Fruit fly (Drosophila melanogaster) whole organism, embryonic: ENCODE data around the gene CG7231.

Experiments
- Abd-B ChIP-seq: fragments of 200-800 bp; sonication (Bioruptor generic); optimal IDR thresholded peaks from 2 replicates; lab custom pipeline; 2018; ENCODE audit warnings: missing biosample characterization, mild to moderate bottlenecking, missing genetic modification characterization, moderate library complexity
- Adf1 ChIP-seq: fragments of 200-800 bp; sonication (Bioruptor generic); IDR thresholded peaks from 2 replicates; pipeline ENCODE4 v1.3.6; 2022; ENCODE audit warnings: missing biosample characterization, missing genetic modification characterization
- Antp ChIP-seq: fragments of 200-800 bp; sonication (Bioruptor generic); optimal IDR thresholded peaks from 3 replicates; lab custom pipeline; 2016; ENCODE audit warnings: missing biosample characterization, missing genetic modification characterization
- Asciz ChIP-seq: fragments of 200-800 bp; sonication (Bioruptor generic); optimal IDR thresholded peaks from 2 replicates; lab custom pipeline; 2017; ENCODE audit warnings: missing biosample characterization, mild to moderate bottlenecking, missing genetic modification characterization, missing genetic modification reagents
- Awh ChIP-seq: fragments of 200-800 bp; sonication (Bioruptor generic); IDR thresholded peaks from 2 replicates; pipeline ENCODE4, ENCODE4 v1.3.6; 2022; ENCODE audit warnings: missing biosample characterization, missing genetic modification characterization
- CG10209 ChIP-seq: fragments of 200-800 bp; sonication (Bioruptor generic); optimal IDR thresholded peaks from 3 replicates; lab custom pipeline; 2017; ENCODE audit warnings: missing biosample characterization, mild to moderate bottlenecking, missing genetic modification characterization, missing genetic modification reagents
- CG12299 ChIP-seq: fragments of 200-800 bp; sonication (Bioruptor generic); optimal IDR thresholded peaks from 2 replicates; lab custom pipeline; 2018; ENCODE audit warnings: missing biosample characterization, mild to moderate bottlenecking, missing genetic modification characterization
- CG12769 ChIP-seq: fragments of 200-800 bp; sonication (Bioruptor generic); optimal IDR thresholded peaks from 2 replicates; lab custom pipeline; 2019; ENCODE audit warnings: missing biosample characterization, mild to moderate bottlenecking, missing genetic modification characterization, moderate library complexity
- CG13624 ChIP-seq: fragments of 200-800 bp; sonication (Bioruptor generic); optimal IDR thresholded peaks from 2 replicates; lab custom pipeline; 2016; ENCODE audit warnings: missing biosample characterization, missing genetic modification characterization
- CG14441 ChIP-seq: fragments of 200-800 bp; sonication (Bioruptor generic); IDR thresholded peaks from 2 replicates; pipeline ENCODE4 v1.3.6; 2022; ENCODE audit warnings: missing biosample characterization, missing genetic modification characterization
- CG14667 ChIP-seq: fragments of 200-800 bp; sonication (Bioruptor generic); IDR thresholded peaks from 2 replicates; pipeline ENCODE4 v1.3.6; 2022; ENCODE audit warnings: missing biosample characterization, missing genetic modification characterization
- CG16779 ChIP-seq: fragments of 200-800 bp; sonication (Bioruptor generic); IDR thresholded peaks from 2 replicates; pipeline ENCODE4 v1.3.6; 2022; ENCODE audit warnings: missing biosample characterization, missing genetic modification characterization
- CG17829 ChIP-seq: fragments of 200-800 bp; optimal IDR thresholded peaks from 2 replicates; lab custom pipeline; 2019; ENCODE audit warnings: missing biosample characterization, mild to moderate bottlenecking, missing genetic modification characterization, moderate library complexity
- CG18599 ChIP-seq: fragments of 200-800 bp; sonication (Bioruptor generic); optimal IDR thresholded peaks from 3 replicates; lab custom pipeline; 2017; ENCODE audit warnings: missing biosample characterization, missing genetic modification characterization, mild to moderate bottlenecking, moderate library complexity, missing genetic modification reagents
- CG2678 ChIP-seq: fragments of 200-800 bp; sonication (Bioruptor generic); optimal IDR thresholded peaks from 3 replicates; lab custom pipeline; 2019; ENCODE audit warnings: missing biosample characterization, mild to moderate bottlenecking, missing genetic modification characterization, moderate library complexity
- CG2889 ChIP-seq: fragments of 200-800 bp; sonication (Bioruptor generic); IDR thresholded peaks from 3 replicates; pipeline ENCODE4 v1.3.6; 2022; ENCODE audit warnings: missing biosample characterization, missing genetic modification characterization
- CG34376 ChIP-seq: fragments of 200-800 bp; sonication (Bioruptor generic); optimal IDR thresholded peaks from 2 replicates; lab custom pipeline; 2018; ENCODE audit warnings: missing biosample characterization, mild to moderate bottlenecking, missing genetic modification characterization
- CG4854 ChIP-seq: fragments of 200-800 bp; sonication (Bioruptor generic); optimal IDR thresholded peaks from 2 replicates; lab custom pipeline; 2016; ENCODE audit warnings: missing biosample characterization, missing genetic modification characterization, inconsistent platforms
- CG6272 ChIP-seq: fragments of 200-800 bp; sonication (Bioruptor generic); IDR thresholded peaks from 2 replicates; pipeline ENCODE4 v1.3.6; 2022; ENCODE audit warnings: missing biosample characterization, missing genetic modification characterization
- CG8388 ChIP-seq: fragments of 200-800 bp; sonication (Bioruptor generic); optimal IDR thresholded peaks from 2 replicates; lab custom pipeline; 2019; ENCODE audit warnings: missing biosample characterization, mild to moderate bottlenecking, missing genetic modification characterization, moderate library complexity
- CG8478 ChIP-seq: fragments of >200 bp; optimal IDR thresholded peaks from 2 replicates; lab custom pipeline; 2018
- CG8944 ChIP-seq: fragments of 200-800 bp; sonication (Bioruptor generic); optimal IDR thresholded peaks from 3 replicates; lab custom pipeline; 2016; ENCODE audit warnings: missing biosample characterization, missing genetic modification characterization
- CG9817 ChIP-seq: fragments of 200-800 bp; sonication (Bioruptor generic); optimal IDR thresholded peaks from 2 replicates; lab custom pipeline; 2018; ENCODE audit warnings: missing biosample characterization, mild to moderate bottlenecking, missing genetic modification characterization, moderate library complexity
- CrebB ChIP-seq: fragments of 200-800 bp; sonication (Bioruptor generic); optimal IDR thresholded peaks from 3 replicates; lab custom pipeline; 2018; ENCODE audit warnings: missing biosample characterization, mild to moderate bottlenecking, missing genetic modification characterization
- Doc3 ChIP-seq: fragments of 200-800 bp; sonication (Bioruptor generic); IDR thresholded peaks from 3 replicates; pipeline ENCODE4 v1.3.6; 2022; ENCODE audit warnings: missing biosample characterization, missing genetic modification characterization; ENCODE audit not compliant: partially characterized antibody
- Fer2 ChIP-seq: fragments of 200-800 bp; sonication (Bioruptor generic); optimal IDR thresholded peaks from 2 replicates; lab custom pipeline; 2018; ENCODE audit warnings: missing biosample characterization, mild to moderate bottlenecking, missing genetic modification characterization, moderate library complexity
- HmgD ChIP-seq: fragments of 200-800 bp; sonication (Bioruptor generic); optimal IDR thresholded peaks from 3 replicates; lab custom pipeline; 2016; ENCODE audit warnings: missing biosample characterization, missing genetic modification characterization
- Hsf ChIP-seq: fragments of 200-800 bp; sonication (Bioruptor generic); optimal IDR thresholded peaks from 3 replicates; lab custom pipeline; 2016; ENCODE audit warnings: missing biosample characterization, missing genetic modification characterization
- MBD-R2 ChIP-seq: fragments of 200-800 bp; sonication (Bioruptor generic); IDR thresholded peaks from 2 replicates; pipeline ENCODE4 v1.3.6; 2022; ENCODE audit warnings: missing biosample characterization, missing genetic modification characterization
- Mes4 ChIP-seq: fragments of 200-800 bp; sonication (Bioruptor generic); optimal IDR thresholded peaks from 2 replicates; lab custom pipeline; 2016; ENCODE audit warnings: missing biosample characterization, missing genetic modification characterization
- Sry-δ ChIP-seq: fragments of 200-800 bp; sonication (Bioruptor generic); optimal IDR thresholded peaks from 2 replicates; lab custom pipeline; 2016; ENCODE audit warnings: missing biosample characterization, missing genetic modification characterization
- abd-A ChIP-seq: fragments of 200-800 bp; sonication (Bioruptor generic); optimal IDR thresholded peaks from 3 replicates; lab custom pipeline; 2019; ENCODE audit warnings: missing biosample characterization, mild to moderate bottlenecking, missing genetic modification characterization, moderate library complexity
- br ChIP-seq: fragments of >200 bp; optimal IDR thresholded peaks from 2 replicates; lab custom pipeline; 2017
- bsh ChIP-seq, 2 experiments: fragments of 200-800 bp; sonication (Bioruptor generic); optimal IDR thresholded peaks; 2 replicates each; lab custom pipeline; 2017 to 2018; ENCODE audit warnings: mild to moderate bottlenecking in 2 of 2, missing biosample characterization in 2 of 2, missing genetic modification characterization in 2 of 2, moderate library complexity in 1 of 2
- gsb-n ChIP-seq: fragments of 200-800 bp; sonication (Bioruptor generic); optimal IDR thresholded peaks from 3 replicates; lab custom pipeline; 2018; ENCODE audit warnings: missing biosample characterization, mild to moderate bottlenecking, missing genetic modification characterization
- lilli ChIP-seq: fragments of 200-800 bp; sonication (Bioruptor generic); optimal IDR thresholded peaks from 3 replicates; lab custom pipeline; 2016; ENCODE audit warnings: missing biosample characterization, missing genetic modification characterization
- maf-S ChIP-seq: fragments of 200-800 bp; sonication (Bioruptor generic); optimal IDR thresholded peaks from 2 replicates; lab custom pipeline; 2016; ENCODE audit warnings: missing biosample characterization, missing genetic modification characterization
- mirr ChIP-seq: fragments of 200-800 bp; sonication (Bioruptor generic); optimal IDR thresholded peaks from 3 replicates; lab custom pipeline; 2018; ENCODE audit warnings: missing biosample characterization, mild to moderate bottlenecking, missing genetic modification characterization
- nerfin-2 ChIP-seq: fragments of 200-800 bp; sonication (Bioruptor generic); IDR thresholded peaks from 2 replicates; pipeline ENCODE4 v1.3.6; 2022; ENCODE audit warnings: missing biosample characterization, missing genetic modification characterization; ENCODE audit not compliant: partially characterized antibody
- pho ChIP-seq: fragments of 200-800 bp; sonication (Bioruptor generic); optimal IDR thresholded peaks from 2 replicates; lab custom pipeline; 2016; ENCODE audit warnings: missing biosample characterization, missing genetic modification characterization
- pum ChIP-seq: fragments of 200-800 bp; sonication (Bioruptor generic); optimal IDR thresholded peaks from 2 replicates; lab custom pipeline; 2016; ENCODE audit warnings: missing biosample characterization, missing genetic modification characterization
- schlank ChIP-seq: fragments of 200-800 bp; sonication (Bioruptor generic); optimal IDR thresholded peaks from 2 replicates; lab custom pipeline; 2018; ENCODE audit warnings: missing biosample characterization, mild to moderate bottlenecking, missing genetic modification characterization
- tx ChIP-seq: fragments of 200-800 bp; sonication (Bioruptor generic); optimal IDR thresholded peaks from 2 replicates; lab custom pipeline; 2016; ENCODE audit warnings: missing biosample characterization, missing genetic modification characterization
- zfh2 ChIP-seq: fragments of 200-800 bp; sonication (Bioruptor generic); optimal IDR thresholded peaks from 2 replicates; lab custom pipeline; 2016; ENCODE audit warnings: missing biosample characterization, missing genetic modification characterization

The CG7231 gene

DNA sequence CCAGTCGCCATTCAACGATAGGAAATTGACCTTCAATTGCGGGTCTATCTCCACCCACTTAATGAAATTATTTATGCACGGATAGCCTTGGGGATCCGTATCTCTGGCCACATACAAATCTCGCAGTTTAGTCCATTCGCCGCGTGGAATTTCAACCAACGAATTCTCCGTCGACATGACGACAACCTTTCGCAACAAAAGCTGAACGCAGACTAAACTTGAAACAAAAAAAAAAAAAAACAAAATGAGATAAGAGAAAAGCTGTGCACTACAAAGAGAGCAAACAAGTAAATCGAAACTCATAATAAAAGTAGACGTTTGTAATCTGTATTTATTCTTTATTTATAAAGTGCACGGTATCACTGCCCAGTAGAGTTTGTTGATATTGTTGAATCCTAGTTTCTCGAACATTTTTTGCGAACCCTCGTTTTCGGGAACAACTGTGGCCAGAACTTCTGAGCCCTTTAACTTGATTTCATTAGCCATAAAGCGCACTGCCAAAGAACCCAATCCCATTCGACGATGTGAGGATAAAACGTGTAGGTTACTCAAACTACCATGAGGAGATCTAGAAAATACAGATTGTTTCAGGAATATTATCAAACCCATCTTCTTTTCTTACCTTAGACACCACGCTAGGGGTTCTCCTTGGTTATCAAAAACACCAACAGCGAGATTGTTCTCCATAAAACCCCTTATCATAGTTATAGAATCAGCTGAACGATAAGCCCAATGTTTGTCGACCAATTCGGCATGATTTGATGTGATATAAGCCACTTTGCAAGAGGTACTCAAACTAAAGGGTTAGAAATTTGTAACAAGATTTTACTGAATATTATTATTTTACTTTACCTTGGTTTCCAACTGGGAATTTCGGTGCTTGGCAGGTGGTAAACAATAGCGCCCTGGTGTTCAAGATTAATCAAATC lies 25.8 kb downstream of the CG7231 start, which contains the start of gene CG12560 (continued):
- TF ChIP-seq mirr: no peak
- TF ChIP-seq CG4854: no peak
- no peak for TF ChIP-seq Asciz (GFP tag; lab: Kevin White, UChicago)
- no peak for TF ChIP-seq CG17829
- TF ChIP-seq CG16779 (GFP tag; lab: Robert Waterston, UW): no peak
- TF ChIP-seq schlank: no peak
- TF ChIP-seq Doc3 (GFP tag; lab: Robert Waterston, UW): no peak
- no peak for TF ChIP-seq Abd-B (GFP tag; lab: Kevin White, UChicago)
- TF ChIP-seq pho (GFP tag; lab: Kevin White, UChicago): peak; percentile 13
- no peak for TF ChIP-seq Sry-δ
- TF ChIP-seq br: no peak
- no peak for TF ChIP-seq CG8388
- no peak for TF ChIP-seq CG13624
- TF ChIP-seq zfh2: no peak
- no peak for TF ChIP-seq MBD-R2 (GFP tag; lab: Robert Waterston, UW)
- no peak for TF ChIP-seq CG10209 (GFP tag; lab: Kevin White, UChicago)
- no peak; the same call in 1 of the 2 replicates for TF ChIP-seq CG14667
- TF ChIP-seq Fer2 (tag; lab: Kevin White, UChicago): no peak
- TF ChIP-seq CG2678 (tag; lab: Kevin White, UChicago): peak; percentile 25
- TF ChIP-seq HmgD: no peak
- no peak for TF ChIP-seq CG12769 (tag; lab: Kevin White, UChicago)
- TF ChIP-seq Adf1 (GFP tag; lab: Robert Waterston, UW): no peak; the same call in 1 of the 2 replicates
- TF ChIP-seq CG8478 (lab: Kevin White, UChicago): no peak
- no peak for TF ChIP-seq CG2889
- TF ChIP-seq pum: no peak
- TF ChIP-seq lilli (GFP tag; lab: Kevin White, UChicago): peak; percentile 24
- no peak for TF ChIP-seq gsb-n (tag; lab: Kevin White, UChicago)
- TF ChIP-seq CG8944 (GFP tag; lab: Kevin White, UChicago): no peak
- no peak for TF ChIP-seq Awh (GFP tag; lab: Robert Waterston, UW)
- TF ChIP-seq CG18599 (GFP tag; lab: Kevin White, UChicago): peak; percentile 30
- TF ChIP-seq abd-A (tag; lab: Kevin White, UChicago): no peak
- no peak for TF ChIP-seq Hsf (GFP tag; lab: Kevin White, UChicago)
- TF ChIP-seq tx (GFP tag; lab: Kevin White, UChicago): no peak
- peak in 1 of 2 experiments; percentile 27 for TF ChIP-seq bsh (GFP tag; optimal IDR thresholded peaks at IDR 0.05; lab: Kevin White, UChicago)
- no peak for TF ChIP-seq Mes4 (GFP tag; lab: Kevin White, UChicago)
- TF ChIP-seq Antp (GFP tag; lab: Kevin White, UChicago): peak; percentile 2
- TF ChIP-seq CG14441: no peak
- TF ChIP-seq CG6272: no peak
- TF ChIP-seq CrebB (tag; lab: Kevin White, UChicago): peak; percentile 13
- TF ChIP-seq CG9817 (tag; lab: Kevin White, UChicago): no peak
- no peak for TF ChIP-seq nerfin-2 (GFP tag; lab: Robert Waterston, UW)
- no peak for TF ChIP-seq maf-S (GFP tag; lab: Kevin White, UChicago)
- TF ChIP-seq CG34376 (GFP tag; lab: Kevin White, UChicago): peak; percentile 45
- TF ChIP-seq CG12299 (tag; lab: Kevin White, UChicago): no peak
